Worm (Caenorhabditis elegans) whole organism, L4/young adult: ENCODE data around the gene ser-4.

ENCODE experiments used
- W03F9.2 ChIP-seq: fragments of 150-350 bp; optimal IDR thresholded peaks from 2 replicates; lab custom pipeline; 2014; ENCODE audit warnings: missing biosample characterization, missing genetic modification characterization
- him-1 ChIP-seq: sonication (generic microtip); optimal IDR thresholded peaks from 2 replicates; lab custom pipeline; 2016; ENCODE audit warnings: missing genotype, missing genetic modification reagents, missing genetic modification characterization, missing compliant biosample characterization

DNA sequence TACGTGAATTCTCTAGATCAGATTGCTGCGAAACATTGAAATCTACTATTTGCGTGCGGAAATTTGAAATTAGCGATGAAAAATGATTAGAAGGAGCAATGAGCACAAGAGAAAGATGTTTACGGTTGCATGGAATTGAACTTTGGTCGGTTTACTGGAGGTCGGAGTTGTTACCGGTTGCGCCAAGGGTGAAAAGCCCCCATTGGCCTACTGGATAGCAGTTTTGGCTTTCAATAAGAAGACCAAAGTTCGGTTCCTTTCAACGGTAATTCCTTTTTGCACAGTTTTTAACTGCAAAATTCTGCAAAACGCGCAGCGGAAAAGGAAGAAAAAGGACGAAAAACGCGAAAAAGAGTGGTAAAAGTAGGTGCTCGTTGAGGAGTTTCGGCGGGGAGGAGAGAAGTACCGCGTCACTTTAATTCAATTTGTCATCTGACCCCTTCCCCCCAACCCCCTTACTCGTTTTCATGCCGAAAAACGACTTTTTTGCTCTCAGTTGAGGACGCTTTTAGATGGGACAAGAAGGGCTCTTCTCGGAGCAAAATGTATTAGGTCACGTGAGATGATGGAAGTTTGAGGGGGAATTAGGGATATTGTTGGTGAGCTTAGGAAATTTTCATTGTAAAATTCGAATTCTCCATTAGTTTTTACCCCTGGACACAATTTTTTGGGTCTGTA, 12.7 kb upstream of the ser-4 start:
- TF ChIP-seq him-1 (tag; lab: Kevin White, UChicago), result no peak
- TF ChIP-seq W03F9.2, result no peak
